Worm (Caenorhabditis elegans) whole organism, early embryonic: ENCODE data around the gene C08G9.1.

Experiments
- aly-1 ChIP-seq: sonication (generic microtip); optimal IDR thresholded peaks from 2 replicates; lab custom pipeline; 2016; ENCODE audit warnings: missing genetic modification characterization, missing compliant biosample characterization
- ama-1 ChIP-seq: fragments of 150-350 bp; optimal IDR thresholded peaks from 2 replicates; lab custom pipeline; 2014
- tbx-11 ChIP-seq: fragments of 200-800 bp; sonication (Bioruptor generic); IDR thresholded peaks from 2 replicates; pipeline ENCODE4 v1.3.6; 2022; ENCODE audit warnings: missing genetic modification characterization, missing compliant biosample characterization

ce11 chrIV:7710824-7711223, 52.3 kb downstream of the C08G9.1 start, which contains the start of gene nhr-8:
- TF ChIP-seq ama-1 = no peak
- TF ChIP-seq tbx-11 (GFP tag; lab: Robert Waterston, UW) = no peak
- no peak for TF ChIP-seq aly-1 (tag; lab: Kevin White, UChicago)
